Fruit fly (Drosophila melanogaster) whole organism, embryonic: ENCODE results near the gene PIG-U.

Experiments
- Asciz ChIP-seq: fragments of 200-800 bp; sonication (Bioruptor generic); optimal IDR thresholded peaks from 2 replicates; lab custom pipeline; 2017; ENCODE audit warnings: missing biosample characterization, mild to moderate bottlenecking, missing genetic modification characterization, missing genetic modification reagents
- Awh ChIP-seq: fragments of 200-800 bp; sonication (Bioruptor generic); IDR thresholded peaks from 2 replicates; pipeline ENCODE4, ENCODE4 v1.3.6; 2022; ENCODE audit warnings: missing biosample characterization, missing genetic modification characterization
- BtbVII ChIP-seq: fragments of 200-800 bp; sonication (Bioruptor generic); optimal IDR thresholded peaks from 3 replicates; lab custom pipeline; 2017; ENCODE audit warnings: missing biosample characterization, mild to moderate bottlenecking, missing genetic modification characterization
- CG11093 ChIP-seq: fragments of 200-800 bp; sonication (Bioruptor generic); IDR thresholded peaks from 3 replicates; pipeline ENCODE4 v1.3.6; 2022; ENCODE audit warnings: missing biosample characterization, missing genetic modification characterization
- CG11695 ChIP-seq: fragments of 200-800 bp; sonication (Bioruptor generic); IDR thresholded peaks from 3 replicates; pipeline ENCODE4 v1.3.6; 2022; ENCODE audit warnings: missing biosample characterization, missing genetic modification characterization
- CG12104 ChIP-seq: fragments of 200-800 bp; sonication (Bioruptor generic); optimal IDR thresholded peaks from 3 replicates; lab custom pipeline; 2016; ENCODE audit warnings: missing biosample characterization, missing genetic modification characterization
- CG13894 ChIP-seq: fragments of 200-800 bp; sonication (Bioruptor generic); optimal IDR thresholded peaks from 3 replicates; lab custom pipeline; 2018; ENCODE audit warnings: missing biosample characterization, mild to moderate bottlenecking, missing genetic modification characterization, moderate library complexity
- CG14050 ChIP-seq: fragments of 200-800 bp; sonication (Bioruptor generic); IDR thresholded peaks from 3 replicates; pipeline ENCODE4 v1.3.6; 2022; ENCODE audit warnings: missing biosample characterization, missing genetic modification characterization
- CG1603 ChIP-seq: fragments of 200-800 bp; sonication (Bioruptor generic); optimal IDR thresholded peaks from 2 replicates; lab custom pipeline; 2019; ENCODE audit warnings: missing biosample characterization, mild to moderate bottlenecking, missing genetic modification characterization, moderate library complexity
- CG18476 ChIP-seq: fragments of 200-800 bp; sonication (Bioruptor generic); optimal IDR thresholded peaks from 2 replicates; lab custom pipeline; 2016; ENCODE audit warnings: missing biosample characterization, mild to moderate bottlenecking, missing genetic modification characterization
- CG32772 ChIP-seq: fragments of 200-800 bp; sonication (Bioruptor generic); IDR thresholded peaks from 2 replicates; pipeline ENCODE4 v1.3.6; 2022; ENCODE audit warnings: missing biosample characterization, missing genetic modification characterization
- CG3407 ChIP-seq: fragments of 200-800 bp; sonication (Bioruptor generic); optimal IDR thresholded peaks from 2 replicates; lab custom pipeline; 2018; ENCODE audit warnings: missing biosample characterization, mild to moderate bottlenecking, missing genetic modification characterization
- CG4424 ChIP-seq: fragments of 200-800 bp; sonication (Bioruptor generic); optimal IDR thresholded peaks from 3 replicates; lab custom pipeline; 2016; ENCODE audit warnings: missing biosample characterization, missing genetic modification characterization
- CG6654 ChIP-seq: fragments of 200-800 bp; sonication (Bioruptor generic); optimal IDR thresholded peaks from 2 replicates; lab custom pipeline; 2017; ENCODE audit warnings: missing biosample characterization, mild to moderate bottlenecking, missing genetic modification characterization
- CG6813 ChIP-seq: fragments of 200-800 bp; sonication (Bioruptor generic); optimal IDR thresholded peaks from 2 replicates; lab custom pipeline; 2017; ENCODE audit warnings: missing biosample characterization, missing genetic modification characterization, mild to moderate bottlenecking, moderate library complexity, missing genetic modification reagents
- CG7556 ChIP-seq: fragments of 200-800 bp; sonication (Bioruptor generic); optimal IDR thresholded peaks from 2 replicates; lab custom pipeline; 2017; ENCODE audit warnings: missing biosample characterization, mild to moderate bottlenecking, missing genetic modification characterization
- Chrac-16 ChIP-seq: fragments of 200-800 bp; sonication (Bioruptor generic); optimal IDR thresholded peaks from 3 replicates; lab custom pipeline; 2016; ENCODE audit warnings: missing biosample characterization, missing genetic modification characterization
- D ChIP-seq, 2 experiments: fragments of 200-800 bp in 1 of 2; fragments of >200 bp in 1 of 2; sonication (Bioruptor generic) in 1 of 2; optimal IDR thresholded peaks; 2 replicates in 1 of 2; 3 replicates in 1 of 2; lab custom pipeline; 2017; ENCODE audit warnings: mild to moderate bottlenecking in 1 of 2, missing biosample characterization in 1 of 2, missing genetic modification characterization in 1 of 2, missing genetic modification reagents in 1 of 2
- Doc2 ChIP-seq: fragments of 200-800 bp; sonication (Bioruptor generic); IDR thresholded peaks from 2 replicates; pipeline ENCODE4 v1.3.6; 2022; ENCODE audit warnings: missing biosample characterization, missing genetic modification characterization
- Drgx ChIP-seq: fragments of 200-800 bp; sonication (Bioruptor generic); IDR thresholded peaks from 2 replicates; pipeline ENCODE4 v1.3.6; 2022; ENCODE audit warnings: missing biosample characterization, missing genetic modification characterization
- Fer3 ChIP-seq: fragments of 200-800 bp; sonication (Bioruptor generic); optimal IDR thresholded peaks from 2 replicates; lab custom pipeline; 2018; ENCODE audit warnings: missing biosample characterization, mild to moderate bottlenecking, missing genetic modification characterization, moderate library complexity
- HLH3B ChIP-seq: fragments of 200-800 bp; sonication (Bioruptor generic); IDR thresholded peaks from 2 replicates; pipeline ENCODE4 v1.3.6; 2022; ENCODE audit warnings: missing biosample characterization, missing genetic modification characterization
- Mrtf ChIP-seq: fragments of 200-800 bp; sonication (Bioruptor generic); IDR thresholded peaks from 3 replicates; pipeline ENCODE4 v1.3.6; 2022; ENCODE audit warnings: missing biosample characterization, missing genetic modification characterization
- Spps ChIP-seq: fragments of 200-800 bp; sonication (Bioruptor generic); optimal IDR thresholded peaks from 2 replicates; lab custom pipeline; 2018; ENCODE audit warnings: missing biosample characterization, mild to moderate bottlenecking, missing genetic modification characterization
- Ssrp ChIP-seq: fragments of 200-800 bp; sonication (Bioruptor generic); optimal IDR thresholded peaks from 2 replicates; lab custom pipeline; 2018; ENCODE audit warnings: missing biosample characterization, mild to moderate bottlenecking, missing genetic modification characterization, moderate library complexity
- al ChIP-seq: fragments of 200-800 bp; sonication (Bioruptor generic); IDR thresholded peaks from 2 replicates; pipeline ENCODE4 v1.3.6; 2022; ENCODE audit warnings: missing biosample characterization, missing genetic modification characterization
- ap ChIP-seq: fragments of 200-800 bp; sonication (Bioruptor generic); IDR thresholded peaks from 2 replicates; pipeline ENCODE4 v1.3.6; 2022; ENCODE audit warnings: missing biosample characterization, missing genetic modification characterization
- az2 ChIP-seq: fragments of 200-800 bp; sonication (Bioruptor generic); optimal IDR thresholded peaks from 3 replicates; lab custom pipeline; 2016; ENCODE audit warnings: missing biosample characterization, missing genetic modification characterization
- br ChIP-seq: fragments of >200 bp; optimal IDR thresholded peaks from 2 replicates; lab custom pipeline; 2017
- ci ChIP-seq: fragments of 200-800 bp; sonication (Bioruptor generic); IDR thresholded peaks from 3 replicates; pipeline ENCODE4 v1.3.6; 2022; ENCODE audit warnings: missing biosample characterization, missing genetic modification characterization
- croc ChIP-seq: fragments of 200-800 bp; sonication (Bioruptor generic); conservative IDR thresholded peaks from 3 replicates; pipeline ENCODE4 v1.3.6; 2022; ENCODE audit warnings: missing biosample characterization, missing genetic modification characterization
- dysf ChIP-seq: fragments of 200-800 bp; sonication (Bioruptor generic); IDR thresholded peaks from 3 replicates; pipeline ENCODE4 v1.3.6; 2022; ENCODE audit warnings: missing biosample characterization, missing genetic modification characterization
- fd3F ChIP-seq: fragments of 200-800 bp; sonication (Bioruptor generic); optimal IDR thresholded peaks from 2 replicates; lab custom pipeline; 2018; ENCODE audit warnings: missing biosample characterization, mild to moderate bottlenecking, missing genetic modification characterization, moderate library complexity
- gro ChIP-seq: fragments of 200-800 bp; sonication (Bioruptor generic); optimal IDR thresholded peaks from 2 replicates; lab custom pipeline; 2016; ENCODE audit warnings: missing biosample characterization, missing genetic modification characterization
- gsb-n ChIP-seq: fragments of 200-800 bp; sonication (Bioruptor generic); optimal IDR thresholded peaks from 3 replicates; lab custom pipeline; 2018; ENCODE audit warnings: missing biosample characterization, mild to moderate bottlenecking, missing genetic modification characterization
- lab ChIP-seq: fragments of 200-800 bp; sonication (Bioruptor generic); optimal IDR thresholded peaks from 3 replicates; lab custom pipeline; 2017; ENCODE audit warnings: missing biosample characterization, missing genetic modification characterization, mild to moderate bottlenecking, moderate library complexity, missing genetic modification reagents
- lbe ChIP-seq: fragments of 200-800 bp; sonication (Bioruptor generic); optimal IDR thresholded peaks from 2 replicates; lab custom pipeline; 2016; ENCODE audit warnings: missing biosample characterization, mild to moderate bottlenecking, missing genetic modification characterization
- lola ChIP-seq, 3 experiments: fragments of >200 bp in 2 of 3; fragments of 200-800 bp in 1 of 3; sonication (Bioruptor generic) in 1 of 3; optimal IDR thresholded peaks; 2 replicates each; lab custom pipeline; 2017 to 2019; ENCODE audit warnings: missing biosample characterization in 3 of 3, missing genetic modification characterization in 3 of 3, mild to moderate bottlenecking in 1 of 3, moderate library complexity in 1 of 3
- maf-S ChIP-seq: fragments of 200-800 bp; sonication (Bioruptor generic); optimal IDR thresholded peaks from 2 replicates; lab custom pipeline; 2016; ENCODE audit warnings: missing biosample characterization, missing genetic modification characterization
- nerfin-2 ChIP-seq: fragments of 200-800 bp; sonication (Bioruptor generic); IDR thresholded peaks from 2 replicates; pipeline ENCODE4 v1.3.6; 2022; ENCODE audit warnings: missing biosample characterization, missing genetic modification characterization; ENCODE audit not compliant: partially characterized antibody
- peb ChIP-seq: fragments of 200-800 bp; sonication (Bioruptor generic); IDR thresholded peaks from 2 replicates; pipeline ENCODE4 v1.3.6; 2022; ENCODE audit warnings: missing biosample characterization, missing genetic modification characterization
- pfk ChIP-seq: fragments of 200-800 bp; sonication (Bioruptor generic); optimal IDR thresholded peaks from 2 replicates; lab custom pipeline; 2018; ENCODE audit warnings: missing biosample characterization, mild to moderate bottlenecking, missing genetic modification characterization, moderate library complexity
- run ChIP-seq: fragments of 200-800 bp; sonication (Bioruptor generic); optimal IDR thresholded peaks from 3 replicates; lab custom pipeline; 2018; ENCODE audit warnings: missing biosample characterization, mild to moderate bottlenecking, missing genetic modification characterization
- scrt ChIP-seq: fragments of 200-800 bp; sonication (Bioruptor generic); optimal IDR thresholded peaks from 2 replicates; lab custom pipeline; 2018; ENCODE audit warnings: missing biosample characterization, mild to moderate bottlenecking, missing genetic modification characterization, moderate library complexity
- slbo ChIP-seq: fragments of 200-800 bp; sonication (Bioruptor generic); IDR thresholded peaks from 2 replicates; pipeline ENCODE4 v1.3.6; 2022; ENCODE audit warnings: missing biosample characterization, missing genetic modification characterization
- stc ChIP-seq: fragments of 200-800 bp; sonication (Bioruptor generic); IDR thresholded peaks from 2 replicates; pipeline ENCODE4 v1.3.6; 2022; ENCODE audit warnings: missing biosample characterization, missing genetic modification characterization
- toy ChIP-seq: fragments of 200-800 bp; sonication (Bioruptor generic); IDR thresholded peaks from 2 replicates; pipeline ENCODE4 v1.3.6; 2022; ENCODE audit warnings: missing biosample characterization, missing genetic modification characterization
- trem ChIP-seq: fragments of 200-800 bp; optimal IDR thresholded peaks from 3 replicates; lab custom pipeline; 2019; ENCODE audit warnings: missing biosample characterization, mild to moderate bottlenecking, missing genetic modification characterization, moderate library complexity
- unpg ChIP-seq: fragments of 200-800 bp; sonication (Bioruptor generic); optimal IDR thresholded peaks from 3 replicates; lab custom pipeline; 2018; ENCODE audit warnings: missing biosample characterization, mild to moderate bottlenecking, missing genetic modification characterization, moderate library complexity
- vvl ChIP-seq: fragments of 200-800 bp; sonication (Bioruptor generic); IDR thresholded peaks from 2 replicates; pipeline ENCODE4 v1.3.6; 2022; ENCODE audit warnings: missing biosample characterization, missing genetic modification characterization

PIG-U gene

dm6 chr2L:8473448-8473847 lies 41.4 kb upstream of the PIG-U start (continued):
- peak; percentile 53 for TF ChIP-seq Fer3 (tag; lab: Kevin White, UChicago)
- no peak for TF ChIP-seq D (optimal IDR thresholded peaks at IDR 0.05; lab: Kevin White, UChicago)
- peak; percentile 58 for TF ChIP-seq D (GFP tag; optimal IDR thresholded peaks at IDR 0.05; lab: Kevin White, UChicago)
- TF ChIP-seq CG1603, result peak; percentile 11
- TF ChIP-seq CG14050, result peak; percentile 60
- TF ChIP-seq BtbVII (GFP tag; lab: Kevin White, UChicago), result peak; percentile 41
- TF ChIP-seq scrt (GFP tag; lab: Kevin White, UChicago), result peak; percentile 34
- peak; percentile 10 for TF ChIP-seq CG18476
- TF ChIP-seq lab, result peak; percentile 76
- no peak for TF ChIP-seq gro (GFP tag; lab: Kevin White, UChicago)
- peak; percentile 36; the same call in 1 of the 2 replicates for TF ChIP-seq HLH3B (GFP tag; lab: Robert Waterston, UW)
- TF ChIP-seq Ssrp (tag; lab: Kevin White, UChicago), result peak; percentile 59
- TF ChIP-seq CG6654 (GFP tag; lab: Kevin White, UChicago), result peak; percentile 26
- peak; percentile 73 for TF ChIP-seq dysf (GFP tag; lab: Robert Waterston, UW)
- peak; percentile 15 for TF ChIP-seq fd3F
- peak; percentile 6 for TF ChIP-seq lbe
- TF ChIP-seq toy (GFP tag; lab: Robert Waterston, UW), result no peak
- TF ChIP-seq peb (GFP tag; lab: Robert Waterston, UW), result peak; percentile 38; the same call in 1 of the 2 replicates
- peak; percentile 83 for TF ChIP-seq ci
- TF ChIP-seq CG6813 (GFP tag; lab: Kevin White, UChicago), result peak; percentile 58
- peak; percentile 72 for TF ChIP-seq stc
- peak; percentile 6 for TF ChIP-seq maf-S (GFP tag; lab: Kevin White, UChicago)
- TF ChIP-seq lola (GFP tag; optimal IDR thresholded peaks at IDR 0.05; lab: Kevin White, UChicago), result peak in 1 of 3 experiments; percentile 63
- TF ChIP-seq unpg (GFP tag; lab: Kevin White, UChicago), result peak; percentile 57
- peak; percentile 39 for TF ChIP-seq gsb-n
- peak; percentile 66; the same call in 1 of the 2 replicates for TF ChIP-seq CG32772 (GFP tag; lab: Robert Waterston, UW)
- TF ChIP-seq ap (GFP tag; lab: Robert Waterston, UW), result peak; percentile 45; the same call in 1 of the 2 replicates
- no peak for TF ChIP-seq Doc2 (GFP tag; lab: Robert Waterston, UW)
- peak; percentile 46; the same call in 1 of the 3 replicates for TF ChIP-seq CG11695 (GFP tag; lab: Robert Waterston, UW)
- peak; percentile 15 for TF ChIP-seq run (tag; lab: Kevin White, UChicago)
- no peak for TF ChIP-seq al (GFP tag; lab: Robert Waterston, UW)
- peak; percentile 43; the same call in 1 of the 3 replicates for TF ChIP-seq CG11093 (GFP tag; lab: Robert Waterston, UW)
- TF ChIP-seq Awh (GFP tag; lab: Robert Waterston, UW), result peak; percentile 67; the same call in 1 of the 2 replicates
- no peak for TF ChIP-seq nerfin-2
- TF ChIP-seq pfk (GFP tag; lab: Kevin White, UChicago), result no peak
- peak; percentile 81 for TF ChIP-seq vvl
- TF ChIP-seq Drgx (GFP tag; lab: Robert Waterston, UW), result peak; percentile 50; the same call in 1 of the 2 replicates
- TF ChIP-seq az2 (GFP tag; lab: Kevin White, UChicago), result peak; percentile 21
- peak; percentile 13 for TF ChIP-seq Asciz
- no peak for TF ChIP-seq CG13894 (tag; lab: Kevin White, UChicago)
- TF ChIP-seq Spps (tag; lab: Kevin White, UChicago), result peak; percentile 57
- TF ChIP-seq slbo (GFP tag; lab: Robert Waterston, UW), result peak; percentile 59
- peak; percentile 9 for TF ChIP-seq CG3407 (GFP tag; lab: Kevin White, UChicago)
- peak; percentile 8 for TF ChIP-seq CG12104 (GFP tag; lab: Kevin White, UChicago)
- peak; percentile 41 for TF ChIP-seq trem (tag; lab: Kevin White, UChicago)
- TF ChIP-seq CG7556 (GFP tag; lab: Kevin White, UChicago), result peak; percentile 48
- peak; percentile 55 for TF ChIP-seq CG4424 (GFP tag; lab: Kevin White, UChicago)
- no peak for TF ChIP-seq br (lab: Kevin White, UChicago)
- TF ChIP-seq Mrtf (GFP tag; lab: Robert Waterston, UW), result 0 out of 3 replicates have a peak, but pooled peaks have one; percentile 46
- peak; percentile 47; the same call in 2 of the 3 replicates for TF ChIP-seq croc (GFP tag; lab: Robert Waterston, UW)
- peak; percentile 0 for TF ChIP-seq Chrac-16 (GFP tag; lab: Kevin White, UChicago)
